Worm (Caenorhabditis elegans): ENCODE data around the gene C09F12.3.

The C09F12.3 gene

ce11 chrX:11060940-11061339 is 18.3 kb upstream of the C09F12.3 start:
- TF ChIP-seq nhr-237 (tag; optimal IDR thresholded peaks at IDR 0.05): no peak
- no peak for TF ChIP-seq vab-7 (GFP tag; IDR thresholded peaks at IDR 0.05)
- peak; percentile 1 for TF ChIP-seq hlh-30 (tag; optimal IDR thresholded peaks at IDR 0.05; ENCODE audit: insufficient read depth)
- TF ChIP-seq gei-8 (GFP tag; optimal IDR thresholded peaks at IDR 0.05): no peak
- no peak for TF ChIP-seq saeg-2 (GFP tag; IDR thresholded peaks at IDR 0.05)
- TF ChIP-seq nhr-111 (GFP tag; optimal IDR thresholded peaks at IDR 0.05): no peak
- TF ChIP-seq zfp-3 (GFP tag; conservative IDR thresholded peaks at IDR 0.05): no peak
- TF ChIP-seq nhr-77 (tag; optimal IDR thresholded peaks at IDR 0.05): no peak
- TF ChIP-seq lin-1 (GFP tag; IDR thresholded peaks at IDR 0.05): no peak
- TF ChIP-seq mxl-3 (GFP tag; optimal IDR thresholded peaks at IDR 0.05): peak; percentile 4
- TF ChIP-seq nhr-28 (tag; optimal IDR thresholded peaks at IDR 0.05): peak; percentile 31
- TF ChIP-seq F10B5.3 (tag; optimal IDR thresholded peaks at IDR 0.05): no peak

ce11 chrX:11059744-11060143 is 17.1 kb upstream of the C09F12.3 start, which contains the start of gene lpr-6:
lpr-6 (plus strand) TSS chrX:11059994.
- TF ChIP-seq T26A8.4 (GFP tag; IDR thresholded peaks at IDR 0.05): peak; percentile 35; the same call in 1 of the 2 replicates
- 0 out of 2 replicates have a peak, but pooled peaks have one; percentile 17 for TF ChIP-seq tag-97 (GFP tag; IDR thresholded peaks at IDR 0.05)
- TF ChIP-seq nhr-102 (tag; optimal IDR thresholded peaks at IDR 0.05): peak; percentile 18
- TF ChIP-seq duxl-1 (tag; optimal IDR thresholded peaks at IDR 0.05; ENCODE audit: poor library complexity): peak; percentile 58
- TF ChIP-seq spr-3 (GFP tag; optimal IDR thresholded peaks at IDR 0.05): no peak
- no peak for TF ChIP-seq unc-62 (GFP tag; optimal IDR thresholded peaks at IDR 0.05 in 1 of 2)
- no peak for TF ChIP-seq unc-62 (tag; optimal IDR thresholded peaks at IDR 0.05)
- no peak for TF ChIP-seq vab-7 (GFP tag; IDR thresholded peaks at IDR 0.05)
- no peak for TF ChIP-seq hif-1 (tag; optimal IDR thresholded peaks at IDR 0.05)
- no peak for TF ChIP-seq ceh-20 (GFP tag; IDR thresholded peaks at IDR 0.05)
- no peak for TF ChIP-seq lin-39 (tag; optimal IDR thresholded peaks at IDR 0.05)
- peak; percentile 22 for TF ChIP-seq hlh-11 (tag; optimal IDR thresholded peaks at IDR 0.05)

- TF ChIP-seq hif-1 (tag; optimal IDR thresholded peaks at IDR 0.05): no peak
- TF ChIP-seq hlh-11 (tag; optimal IDR thresholded peaks at IDR 0.05): peak; percentile 61
- TF ChIP-seq mxl-3 (GFP tag; optimal IDR thresholded peaks at IDR 0.05): peak; percentile 45
- peak; percentile 11 for TF ChIP-seq nhr-28 (tag; optimal IDR thresholded peaks at IDR 0.05)
- TF ChIP-seq F44E2.7 (GFP tag; IDR thresholded peaks at IDR 0.05): no peak
- TF ChIP-seq hlh-30 (tag; optimal IDR thresholded peaks at IDR 0.05; ENCODE audit: insufficient read depth): peak; percentile 14
These were observed 14.4 kb upstream of the C09F12.3 start, which contains the start of gene lpr-3 for ce11 chrX:11057028-11057427. lpr-3 (plus strand) TSS chrX:11057401.

ce11 chrX:11053615-11054014 is 10.9 kb upstream of the C09F12.3 start, which contains the start of gene C09F12.2:
C09F12.2 (plus strand) TSS chrX:11053915.
- TF ChIP-seq nhr-76 (tag; optimal IDR thresholded peaks at IDR 0.05) (no peak), nhr-77 (tag; optimal IDR thresholded peaks at IDR 0.05) (no peak), tag-97 (GFP tag; IDR thresholded peaks at IDR 0.05) (0 out of 2 replicates have a peak, but pooled peaks have one; percentile 67)

ce11 chrX:11050335-11050734 is 7.7 kb upstream of the C09F12.3 start:
- TF ChIP-seq set-16 (GFP tag; IDR thresholded peaks at IDR 0.05): peak; percentile 98
- TF ChIP-seq daf-8 (GFP tag; IDR thresholded peaks at IDR 0.05): no peak
- peak; percentile 57 for TF ChIP-seq aha-1 (tag)
- TF ChIP-seq tag-97 (GFP tag; IDR thresholded peaks at IDR 0.05): peak; percentile 61; the same call in 1 of the 2 replicates
- 0 out of 2 replicates have a peak, but pooled peaks have one; percentile 12 for TF ChIP-seq D1046.2 (GFP tag; IDR thresholded peaks at IDR 0.05)
- no peak for TF ChIP-seq nhr-25 (tag; optimal IDR thresholded peaks at IDR 0.05; ENCODE audit: borderline replicate concordance, insufficient read depth)
- TF ChIP-seq spr-3 (GFP tag; optimal IDR thresholded peaks at IDR 0.05): no peak
- no peak for TF ChIP-seq nhr-48 (tag; optimal IDR thresholded peaks at IDR 0.05)
- no peak for TF ChIP-seq nhr-10 (tag; optimal IDR thresholded peaks at IDR 0.05)
